Worm (Caenorhabditis elegans): ENCODE measurements around the gene C45B2.6.
A peak's percentile ranks its signal among the peaks of the same experiment; 100 is the strongest.

The C45B2.6 gene

DNA sequence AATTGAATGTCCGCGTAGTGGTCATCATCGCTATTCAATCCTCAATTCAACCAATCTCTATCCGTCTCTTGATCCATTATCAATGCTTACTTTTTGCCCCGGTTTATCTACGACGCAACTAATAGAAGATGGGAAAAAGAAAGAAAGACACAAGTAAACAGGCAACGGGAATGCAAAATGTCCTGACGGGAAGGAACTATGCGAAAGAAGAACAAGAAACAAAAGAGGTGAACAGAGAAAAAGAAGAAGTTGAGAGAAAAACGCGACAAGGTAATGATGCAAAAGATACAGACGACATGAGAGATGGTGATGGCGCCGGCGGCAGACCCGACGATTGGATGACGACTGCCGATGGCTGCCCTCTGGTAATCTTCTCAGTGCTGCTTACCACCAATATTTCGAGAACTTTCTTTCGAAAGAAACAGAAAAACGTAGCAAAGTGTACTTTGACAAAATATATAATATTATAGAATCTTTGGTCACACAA is 10.6 kb upstream of the C45B2.6 start:
- TF ChIP-seq unc-62 (GFP tag; optimal IDR thresholded peaks at IDR 0.05): no peak
- peak; percentile 81 for TF ChIP-seq elt-3 (tag; optimal IDR thresholded peaks at IDR 0.05)
- no peak for TF ChIP-seq tbx-8 (GFP tag; optimal IDR thresholded peaks at IDR 0.05)
- TF ChIP-seq mab-5 (tag; optimal IDR thresholded peaks at IDR 0.05): no peak
- no peak for TF ChIP-seq elt-1 (tag; optimal IDR thresholded peaks at IDR 0.05; ENCODE audit: borderline replicate concordance, insufficient read depth)
- TF ChIP-seq drap-1 (GFP tag; optimal IDR thresholded peaks at IDR 0.05): no peak
- no peak for TF ChIP-seq cnd-1 (tag; optimal IDR thresholded peaks at IDR 0.05)
- no peak for TF ChIP-seq ceh-43 (GFP tag; optimal IDR thresholded peaks at IDR 0.05)
- no peak for TF ChIP-seq unc-39 (tag; optimal IDR thresholded peaks at IDR 0.05)
- TF ChIP-seq ham-2 (GFP tag; optimal IDR thresholded peaks at IDR 0.05): peak; percentile 73
- TF ChIP-seq snpc-4 (tag; optimal IDR thresholded peaks at IDR 0.05): no peak
- no peak for TF ChIP-seq lin-32 (GFP tag; optimal IDR thresholded peaks at IDR 0.05)
- peak; percentile 80 for TF ChIP-seq nhr-237 (tag; optimal IDR thresholded peaks at IDR 0.05)
- TF ChIP-seq hlh-1 (tag; optimal IDR thresholded peaks at IDR 0.05): peak; percentile 62
- peak; percentile 58 for TF ChIP-seq unc-120 (tag; optimal IDR thresholded peaks at IDR 0.05; ENCODE audit: poor library complexity, severe bottlenecking)
- no peak for TF ChIP-seq ceh-83 (GFP tag; optimal IDR thresholded peaks at IDR 0.05)
- no peak for TF ChIP-seq ceh-39 (tag; optimal IDR thresholded peaks at IDR 0.05)
- no peak for TF ChIP-seq nhr-76 (tag; optimal IDR thresholded peaks at IDR 0.05)
- TF ChIP-seq bed-3 (GFP tag; optimal IDR thresholded peaks at IDR 0.05): no peak
- TF ChIP-seq zip-8 (tag; optimal IDR thresholded peaks at IDR 0.05): no peak
- no peak for TF ChIP-seq lsy-2 (tag; optimal IDR thresholded peaks at IDR 0.05)
- TF ChIP-seq nhr-2 (tag; optimal IDR thresholded peaks at IDR 0.05): no peak
- no peak for TF ChIP-seq pha-4 (tag; optimal IDR thresholded peaks at IDR 0.05)
- TF ChIP-seq ztf-11 (tag; optimal IDR thresholded peaks at IDR 0.05): no peak
- no peak for TF ChIP-seq mep-1 (tag; optimal IDR thresholded peaks at IDR 0.05)
- TF ChIP-seq flh-1 (GFP tag; optimal IDR thresholded peaks at IDR 0.05): no peak
- no peak for TF ChIP-seq nhr-12 (tag; optimal IDR thresholded peaks at IDR 0.05)
- TF ChIP-seq sem-2 (GFP tag; optimal IDR thresholded peaks at IDR 0.05): no peak
- TF ChIP-seq lin-13 (tag; optimal IDR thresholded peaks at IDR 0.05): no peak
- TF ChIP-seq ces-1 (GFP tag; optimal IDR thresholded peaks at IDR 0.05): no peak
- no peak for TF ChIP-seq sptf-1 (tag; optimal IDR thresholded peaks at IDR 0.05)
- no peak for TF ChIP-seq nhr-28 (tag; optimal IDR thresholded peaks at IDR 0.05)
- TF ChIP-seq blmp-1 (tag; optimal IDR thresholded peaks at IDR 0.05): no peak
- TF ChIP-seq mls-2 (tag; optimal IDR thresholded peaks at IDR 0.05): no peak
- no peak for TF ChIP-seq M03D4.4 (tag; optimal IDR thresholded peaks at IDR 0.05)

DNA sequence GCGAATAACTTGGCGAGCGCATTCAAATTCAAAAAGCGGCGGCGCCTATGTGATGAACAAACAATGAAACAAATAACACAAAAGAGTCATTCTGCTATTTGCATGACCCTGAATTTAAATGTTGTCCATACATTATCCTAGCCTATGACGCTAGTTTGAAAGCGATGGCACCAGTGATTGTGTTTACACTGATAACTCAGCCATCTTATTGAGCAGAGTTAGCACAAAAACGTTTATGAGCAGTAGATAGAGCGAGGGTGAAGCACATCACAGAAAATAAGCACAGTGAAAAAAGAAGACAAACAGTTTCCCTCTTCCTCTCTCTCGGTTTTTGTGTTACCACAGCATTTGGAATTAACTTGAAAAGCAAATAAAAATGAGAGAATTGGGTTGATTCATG is 9.4 kb upstream of the C45B2.6 start:
- TF ChIP-seq pha-4 (tag; optimal IDR thresholded peaks at IDR 0.05) (peak; percentile 3), unc-39 (tag; optimal IDR thresholded peaks at IDR 0.05) (no peak)

DNA sequence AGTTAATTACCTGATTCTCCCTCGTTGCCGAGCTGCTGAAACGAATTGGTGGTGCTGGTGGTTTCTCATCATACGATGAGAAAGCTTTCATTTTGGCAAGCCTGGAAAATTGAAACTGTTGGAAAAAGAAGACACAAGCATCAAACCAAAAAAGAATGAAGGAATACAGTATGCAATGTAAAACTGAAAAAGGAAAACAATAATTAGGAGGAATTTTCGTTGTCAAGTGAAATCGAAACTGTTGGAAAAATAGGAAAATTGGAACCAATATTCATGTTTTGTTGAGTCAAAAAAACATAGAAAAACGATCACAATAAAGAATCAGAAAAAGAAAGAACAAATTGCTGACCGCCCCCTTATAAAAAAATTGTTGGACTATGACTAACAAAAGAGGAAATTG is 4.2 kb upstream of the C45B2.6 start, which contains the start of gene pak-1:
Gene pak-1, minus strand, starts transcription at position 101 of the 400 bp plus-strand sequence.
- TF ChIP-seq blmp-1 (tag; optimal IDR thresholded peaks at IDR 0.05) (no peak), drap-1 (GFP tag; optimal IDR thresholded peaks at IDR 0.05) (no peak), elt-3 (tag; optimal IDR thresholded peaks at IDR 0.05) (no peak), nhr-12 (tag; optimal IDR thresholded peaks at IDR 0.05) (no peak), sem-2 (GFP tag; optimal IDR thresholded peaks at IDR 0.05) (no peak), pha-4 (tag; optimal IDR thresholded peaks at IDR 0.05) (no peak), mep-1 (tag; optimal IDR thresholded peaks at IDR 0.05) (no peak), unc-120 (tag; optimal IDR thresholded peaks at IDR 0.05; ENCODE audit: poor library complexity, severe bottlenecking) (no peak), lsy-2 (tag; optimal IDR thresholded peaks at IDR 0.05) (no peak), flh-1 (GFP tag; optimal IDR thresholded peaks at IDR 0.05) (no peak), lin-13 (tag; optimal IDR thresholded peaks at IDR 0.05) (no peak), nhr-237 (tag; optimal IDR thresholded peaks at IDR 0.05) (no peak), sptf-1 (tag; optimal IDR thresholded peaks at IDR 0.05) (no peak), cnd-1 (tag; optimal IDR thresholded peaks at IDR 0.05) (no peak), ham-2 (GFP tag; optimal IDR thresholded peaks at IDR 0.05) (no peak), M03D4.4 (tag; optimal IDR thresholded peaks at IDR 0.05) (no peak), elt-1 (tag; optimal IDR thresholded peaks at IDR 0.05; ENCODE audit: borderline replicate concordance, insufficient read depth) (no peak), unc-39 (tag; optimal IDR thresholded peaks at IDR 0.05) (no peak)

DNA sequence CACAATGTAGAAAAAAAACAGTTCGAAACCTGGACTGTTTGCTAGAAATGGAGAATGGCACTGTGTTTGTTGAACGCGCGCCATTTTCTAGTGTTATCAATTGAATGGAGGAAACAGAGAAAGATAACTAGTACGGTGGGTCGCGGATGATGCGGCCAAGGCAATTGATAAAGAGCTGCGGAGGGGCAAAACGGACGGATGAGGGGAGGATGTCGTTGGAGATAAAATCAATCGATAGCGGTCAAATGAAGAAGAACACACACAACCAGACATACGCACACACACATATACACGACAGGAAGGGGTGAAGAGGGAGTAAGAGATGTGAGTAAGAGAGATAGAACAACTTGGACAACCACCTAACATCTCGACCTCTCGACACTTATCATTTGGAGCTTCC is 2.6 kb upstream of the C45B2.6 start:
- TF ChIP-seq ceh-43 (GFP tag; optimal IDR thresholded peaks at IDR 0.05) (no peak), mls-2 (tag; optimal IDR thresholded peaks at IDR 0.05) (no peak), elt-1 (tag; optimal IDR thresholded peaks at IDR 0.05; ENCODE audit: borderline replicate concordance, insufficient read depth) (no peak), tbx-8 (GFP tag; optimal IDR thresholded peaks at IDR 0.05) (no peak), lin-13 (tag; optimal IDR thresholded peaks at IDR 0.05) (no peak), unc-120 (tag; optimal IDR thresholded peaks at IDR 0.05; ENCODE audit: poor library complexity, severe bottlenecking) (peak; percentile 21), cnd-1 (tag; optimal IDR thresholded peaks at IDR 0.05) (no peak), elt-3 (tag; optimal IDR thresholded peaks at IDR 0.05) (no peak), ceh-83 (GFP tag; optimal IDR thresholded peaks at IDR 0.05) (no peak), flh-1 (GFP tag; optimal IDR thresholded peaks at IDR 0.05) (no peak), drap-1 (GFP tag; optimal IDR thresholded peaks at IDR 0.05) (no peak), unc-39 (tag; optimal IDR thresholded peaks at IDR 0.05) (no peak), nhr-76 (tag; optimal IDR thresholded peaks at IDR 0.05) (no peak), hlh-1 (tag; optimal IDR thresholded peaks at IDR 0.05) (peak; percentile 54)

Data from whole organism, mixed stage, embryonic.